Worm (Caenorhabditis elegans): ENCODE results near the gene T26C5.4.

The T26C5.4 gene

DNA sequence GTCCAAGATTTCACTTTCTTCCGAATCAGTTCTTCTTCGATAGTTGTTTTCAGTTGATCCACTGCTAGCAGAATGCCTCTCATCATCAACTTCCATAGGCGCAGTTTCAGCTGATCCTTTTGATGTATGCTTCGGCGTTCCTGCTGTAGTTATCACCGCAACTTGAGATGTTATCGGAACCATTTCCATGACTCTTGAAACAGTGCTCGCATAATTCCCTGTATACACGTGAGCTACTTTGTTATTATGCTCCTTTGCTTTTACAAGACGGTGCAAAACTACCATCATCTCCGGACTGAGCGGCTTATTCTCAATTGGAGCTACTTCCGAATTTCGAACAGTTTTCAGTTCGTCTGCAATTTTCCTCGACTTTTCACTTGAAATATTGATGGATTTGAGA lies 26.8 kb upstream of the T26C5.4 start:
- TF ChIP-seq ztf-6 (GFP tag; IDR thresholded peaks at IDR 0.05) (no peak), B0336.3 (GFP tag; IDR thresholded peaks at IDR 0.05) (no peak), attf-6 (GFP tag; IDR thresholded peaks at IDR 0.05) (no peak), madf-10 (tag; optimal IDR thresholded peaks at IDR 0.05) (no peak), Y79H2A.3 (GFP tag; conservative IDR thresholded peaks at IDR 0.05) (no peak), nhr-27 (tag; optimal IDR thresholded peaks at IDR 0.05) (no peak), ZK185.1 (tag; optimal IDR thresholded peaks at IDR 0.05; ENCODE audit: poor library complexity, severe bottlenecking) (no peak), ccch-3 (GFP tag; optimal IDR thresholded peaks at IDR 0.05) (no peak)

DNA sequence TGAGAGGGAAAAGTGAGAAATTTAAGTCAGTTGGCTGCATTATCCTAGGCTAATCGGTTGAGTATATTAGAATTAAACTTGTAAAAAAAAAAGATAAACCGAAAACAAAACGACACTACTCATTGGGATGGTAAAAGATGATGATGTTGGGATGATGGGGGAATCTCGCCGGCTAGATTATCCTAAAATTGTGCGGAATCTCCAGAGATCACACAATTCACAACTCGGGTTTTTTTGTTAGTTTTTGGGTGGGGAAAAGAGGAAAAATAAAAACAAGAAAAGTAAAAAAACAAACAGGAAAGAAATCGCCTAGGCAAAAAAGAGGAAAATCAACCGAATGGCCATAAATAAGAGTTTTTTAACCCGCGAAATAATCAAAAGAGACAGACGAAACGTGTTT lies 24.9 kb upstream of the T26C5.4 start:
- TF ChIP-seq zim-3 (tag; optimal IDR thresholded peaks at IDR 0.05), result peak; percentile 59
- TF ChIP-seq ceh-58 (GFP tag; IDR thresholded peaks at IDR 0.05), result peak; percentile 75; the same call in 1 of the 2 replicates
- no peak for TF ChIP-seq nhr-27 (tag; optimal IDR thresholded peaks at IDR 0.05)
- TF ChIP-seq cebp-1 (GFP tag; IDR thresholded peaks at IDR 0.05), result no peak
- TF ChIP-seq cebp-1 (tag; optimal IDR thresholded peaks at IDR 0.05), result peak; percentile 4
- TF ChIP-seq madf-3 (GFP tag; IDR thresholded peaks at IDR 0.05), result peak; percentile 64; the same call in 1 of the 2 replicates
- no peak for TF ChIP-seq B0261.1 (tag; optimal IDR thresholded peaks at IDR 0.05)
- no peak for TF ChIP-seq tlf-1 (GFP tag; optimal IDR thresholded peaks at IDR 0.05)
- TF ChIP-seq madf-6 (GFP tag; IDR thresholded peaks at IDR 0.05), result peak; percentile 22; the same call in 1 of the 2 replicates

DNA sequence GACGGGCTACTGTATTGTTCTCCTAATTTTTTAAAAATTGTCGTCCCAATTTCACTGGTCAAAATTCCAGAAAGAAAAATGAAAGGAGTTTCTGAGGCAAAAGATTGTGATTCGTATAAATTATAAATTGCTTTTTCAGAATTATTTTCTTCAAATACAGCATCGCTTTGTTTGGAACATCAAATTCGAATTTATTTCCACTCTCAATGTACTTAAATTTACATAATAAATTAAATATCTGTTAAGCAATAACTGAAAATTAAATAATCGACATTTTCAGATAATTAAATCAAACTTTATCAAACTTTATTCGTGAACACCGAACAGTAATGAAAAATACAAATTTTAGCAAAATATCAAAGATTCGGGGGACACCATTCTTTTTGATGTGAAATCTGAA lies 24.4 kb upstream of the T26C5.4 start:
- TF ChIP-seq hmg-20 (GFP tag; IDR thresholded peaks at IDR 0.05) (no peak), T07F8.4 (tag; optimal IDR thresholded peaks at IDR 0.05) (no peak), athp-1 (tag; optimal IDR thresholded peaks at IDR 0.05) (no peak), Y53G8AR.9 (GFP tag; conservative IDR thresholded peaks at IDR 0.05) (0 out of 2 replicates have a peak, but pooled peaks have one; percentile 48), aptf-3 (GFP tag; IDR thresholded peaks at IDR 0.05) (no peak), F10E7.11 (tag; optimal IDR thresholded peaks at IDR 0.05) (no peak), ceh-91 (GFP tag; IDR thresholded peaks at IDR 0.05) (no peak), xnd-1 (tag; optimal IDR thresholded peaks at IDR 0.05) (peak; percentile 22), snpc-4 (GFP tag; optimal IDR thresholded peaks at IDR 0.05) (no peak), snpc-4 (tag; optimal IDR thresholded peaks at IDR 0.05) (peak in 1 of 4 experiments; percentile 26), nhr-90 (tag; optimal IDR thresholded peaks at IDR 0.05) (no peak)

DNA sequence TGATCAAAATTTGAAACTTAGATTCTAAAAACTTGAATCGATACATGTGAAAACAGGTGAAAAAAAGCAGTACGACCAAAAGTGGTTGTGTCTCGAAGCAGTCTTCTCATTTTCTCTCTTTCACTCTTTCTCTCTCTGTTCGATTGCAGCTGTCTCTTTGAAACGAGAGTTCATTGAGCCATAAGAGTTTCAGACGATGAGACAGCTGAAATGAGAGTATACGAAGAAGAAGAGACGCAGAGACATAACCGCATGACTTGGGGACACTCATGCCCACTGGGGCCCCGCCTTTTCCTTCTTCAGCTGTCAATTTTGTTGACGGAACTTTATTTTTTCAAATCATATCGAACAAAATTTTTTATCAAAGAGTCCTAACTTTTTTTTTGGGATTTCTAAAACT lies 23.7 kb upstream of the T26C5.4 start:
- no peak for TF ChIP-seq B0035.1 (tag; optimal IDR thresholded peaks at IDR 0.05)
- peak; percentile 75 for TF ChIP-seq somi-1 (GFP tag; optimal IDR thresholded peaks at IDR 0.05)
- peak; percentile 1 for TF ChIP-seq nhr-90 (tag; optimal IDR thresholded peaks at IDR 0.05)
- no peak for TF ChIP-seq unc-130 (GFP tag; optimal IDR thresholded peaks at IDR 0.05)
- no peak for TF ChIP-seq madf-8 (GFP tag; conservative IDR thresholded peaks at IDR 0.05)
- 0 out of 2 replicates have a peak, but pooled peaks have one; percentile 36 for TF ChIP-seq attf-3 (GFP tag; conservative IDR thresholded peaks at IDR 0.05)
- no peak for TF ChIP-seq F39B2.1 (GFP tag; IDR thresholded peaks at IDR 0.05)
- TF ChIP-seq efl-1 (GFP tag; optimal IDR thresholded peaks at IDR 0.05), result no peak
- peak; percentile 67 for TF ChIP-seq ceh-27 (GFP tag; optimal IDR thresholded peaks at IDR 0.05)
- TF ChIP-seq atf-7 (tag; optimal IDR thresholded peaks at IDR 0.05), result peak; percentile 34
- no peak for TF ChIP-seq die-1 (tag; optimal IDR thresholded peaks at IDR 0.05)
- TF ChIP-seq D2030.7 (GFP tag; IDR thresholded peaks at IDR 0.05), result no peak
- peak; percentile 40 for TF ChIP-seq tlf-1 (GFP tag; optimal IDR thresholded peaks at IDR 0.05)
- TF ChIP-seq chd-7 (tag; optimal IDR thresholded peaks at IDR 0.05), result peak; percentile 82
- peak; percentile 86 for TF ChIP-seq unc-62 (GFP tag; optimal IDR thresholded peaks at IDR 0.05)
- TF ChIP-seq F22D6.2 (tag; optimal IDR thresholded peaks at IDR 0.05), result peak; percentile 44
- TF ChIP-seq Y95B8A.8 (GFP tag; IDR thresholded peaks at IDR 0.05), result 0 out of 2 replicates have a peak, but pooled peaks have one; percentile 17
- TF ChIP-seq lin-40 (tag; optimal IDR thresholded peaks at IDR 0.05), result peak; percentile 88
- peak; percentile 81 for TF ChIP-seq pbrm-1 (GFP tag; IDR thresholded peaks at IDR 0.05)
- no peak for TF ChIP-seq ceh-91 (GFP tag; IDR thresholded peaks at IDR 0.05)
- 0 out of 2 replicates have a peak, but pooled peaks have one; percentile 47 for TF ChIP-seq C06A6.2 (GFP tag; conservative IDR thresholded peaks at IDR 0.05)
- TF ChIP-seq mcd-1 (GFP tag; IDR thresholded peaks at IDR 0.05), result peak; percentile 59
- TF ChIP-seq aptf-3 (GFP tag; IDR thresholded peaks at IDR 0.05), result no peak
